Worm (Caenorhabditis elegans) whole organism, L4/young adult: ENCODE measurements around the gene col-156.

Experiments used
- W03F9.2 ChIP-seq: fragments of 150-350 bp; optimal IDR thresholded peaks from 2 replicates; lab custom pipeline; 2014; ENCODE audit warnings: missing biosample characterization, missing genetic modification characterization
- dao-5 ChIP-seq: sonication (generic microtip); optimal IDR thresholded peaks from 2 replicates; lab custom pipeline; 2016; ENCODE audit warnings: missing genotype, missing genetic modification characterization, moderate library complexity, missing compliant biosample characterization
- him-1 ChIP-seq: sonication (generic microtip); optimal IDR thresholded peaks from 2 replicates; lab custom pipeline; 2016; ENCODE audit warnings: missing genotype, missing genetic modification reagents, missing genetic modification characterization, missing compliant biosample characterization

DNA sequence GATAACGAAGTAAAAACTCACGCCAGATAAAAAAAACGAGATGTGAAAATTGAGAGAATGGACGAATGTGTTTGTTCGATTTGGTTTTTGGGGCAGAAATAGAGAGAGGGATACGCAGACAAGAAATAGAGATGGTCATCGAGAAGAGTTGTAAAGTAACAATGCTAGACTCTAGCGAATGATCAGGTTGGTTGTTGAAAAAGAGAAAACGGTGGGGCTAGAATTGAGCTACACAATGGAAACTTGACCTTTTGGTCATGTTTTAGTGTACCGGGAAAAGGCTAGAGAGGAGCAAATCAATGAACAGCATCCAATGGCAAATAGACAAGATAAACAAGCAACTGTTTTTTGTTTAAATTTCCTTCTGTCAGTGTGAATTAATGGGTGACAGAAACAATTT lies 40.2 kb upstream of the col-156 start, which contains the start of gene dhs-19:
- TF ChIP-seq W03F9.2 (tag; lab: Kevin White, UChicago) (no peak), him-1 (tag; lab: Kevin White, UChicago) (no peak), dao-5 (tag; lab: Kevin White, UChicago) (no peak)
